Worm (Caenorhabditis elegans) whole organism, L4 larva: Measurements from ENCODE around the gene K05F1.13.

Experiments used
- D1046.2 ChIP-seq: fragments of 200-800 bp; sonication (Bioruptor generic); IDR thresholded peaks from 2 replicates; pipeline ENCODE4 v1.3.6; 2022; ENCODE audit warnings: missing genetic modification characterization, missing compliant biosample characterization
- F10B5.3 ChIP-seq: sonication (generic microtip); optimal IDR thresholded peaks from 2 replicates; lab custom pipeline; 2016; ENCODE audit warnings: mild to moderate bottlenecking, missing genetic modification characterization, missing compliant biosample characterization
- F26F4.8 ChIP-seq: fragments of 200-800 bp; sonication (Bioruptor generic); conservative IDR thresholded peaks from 2 replicates; pipeline ENCODE4 v1.3.6; 2022; ENCODE audit warnings: missing genetic modification characterization, missing compliant biosample characterization
- F44E2.7 ChIP-seq: fragments of 200-800 bp; sonication (Bioruptor generic); IDR thresholded peaks from 2 replicates; pipeline ENCODE4 v2.1.2; 2022; ENCODE audit warnings: missing genetic modification characterization, missing compliant biosample characterization
- R02D3.7 ChIP-seq: fragments of 150-350 bp; sonication (generic microtip); optimal IDR thresholded peaks from 3 replicates; lab custom pipeline; 2014; ENCODE audit warnings: missing biosample characterization, missing genetic modification characterization
- aha-1 ChIP-seq: fragments of 150-350 bp; peaks from one replicate; lab custom pipeline; 2014; ENCODE audit warnings: missing biosample characterization, missing genetic modification characterization
- aly-2 ChIP-seq: sonication (generic microtip); optimal IDR thresholded peaks from 2 replicates; lab custom pipeline; 2018; ENCODE audit warnings: missing biosample characterization, missing genetic modification characterization
- ama-1 ChIP-seq: fragments of 150-350 bp; optimal IDR thresholded peaks from 2 replicates; lab custom pipeline; 2014; ENCODE audit warnings: inconsistent platforms, mixed read lengths
- arid-1 ChIP-seq: fragments of 200-800 bp; sonication (Bioruptor generic); conservative IDR thresholded peaks from 2 replicates; pipeline ENCODE4 v1.3.6; 2022; ENCODE audit warnings: missing genetic modification reagents, missing genetic modification characterization, missing compliant biosample characterization
- ceh-20 ChIP-seq: fragments of 200-800 bp; sonication (Bioruptor generic); IDR thresholded peaks from 2 replicates; pipeline ENCODE4 v1.3.6; 2022; ENCODE audit warnings: missing genetic modification reagents, missing genetic modification characterization, missing compliant biosample characterization
- daf-16 ChIP-seq, 3 experiments: sonication (generic microtip); optimal IDR thresholded peaks; 2 replicates each; lab custom pipeline; 2016 to 2017; ENCODE audit warnings: missing genetic modification characterization in 3 of 3, missing genetic modification reagents in 3 of 3, mild to moderate bottlenecking in 2 of 3, missing compliant biosample characterization in 2 of 3, missing biosample characterization in 1 of 3, moderate library complexity in 1 of 3
- dmd-6 ChIP-seq: fragments of 200-800 bp; sonication (Bioruptor generic); IDR thresholded peaks from 2 replicates; pipeline ENCODE4 v1.3.6; 2022; ENCODE audit warnings: missing genetic modification reagents, missing genetic modification characterization, missing compliant biosample characterization
- dmd-9 ChIP-seq: fragments of 200-800 bp; sonication (Bioruptor generic); IDR thresholded peaks from 2 replicates; pipeline ENCODE4 v1.3.6; 2022; ENCODE audit warnings: missing genetic modification reagents, missing genetic modification characterization, missing compliant biosample characterization
- dve-1 ChIP-seq: sonication (generic microtip); optimal IDR thresholded peaks from 2 replicates; lab custom pipeline; 2017; ENCODE audit warnings: antibody characterized with exemption, mild to moderate bottlenecking, missing genetic modification characterization, missing compliant biosample characterization; ENCODE audit not compliant: insufficient read depth
- egl-43 ChIP-seq: fragments of 200-800 bp; sonication (Bioruptor generic); IDR thresholded peaks from 2 replicates; pipeline ENCODE4 v1.3.6; 2022; ENCODE audit warnings: missing genetic modification reagents, missing genetic modification characterization, missing compliant biosample characterization
- gei-8 ChIP-seq: fragments of 200-800 bp; sonication (Bioruptor generic); optimal IDR thresholded peaks from 2 replicates; lab custom pipeline; 2018; ENCODE audit warnings: mild to moderate bottlenecking, missing genetic modification characterization, missing compliant biosample characterization
- hlh-11 ChIP-seq: fragments of 200-800 bp; sonication (Bioruptor generic); optimal IDR thresholded peaks from 2 replicates; lab custom pipeline; 2018; ENCODE audit warnings: mild to moderate bottlenecking, missing genetic modification characterization, missing compliant biosample characterization
- hmg-1.1 ChIP-seq: fragments of 200-800 bp; sonication (Bioruptor generic); IDR thresholded peaks from 2 replicates; pipeline ENCODE4 v1.3.6; 2022; ENCODE audit warnings: missing genetic modification reagents, missing genetic modification characterization, missing compliant biosample characterization
- lin-1 ChIP-seq: fragments of 200-800 bp; sonication (Bioruptor generic); IDR thresholded peaks from 2 replicates; pipeline ENCODE4 v1.3.6; 2022; ENCODE audit warnings: missing genetic modification reagents, missing genetic modification characterization, missing compliant biosample characterization
- lin-13 ChIP-seq: fragments of 150-350 bp; optimal IDR thresholded peaks from 2 replicates; lab custom pipeline; 2014; ENCODE audit warnings: missing biosample characterization, missing genetic modification reagents, missing genetic modification characterization
- lin-15B ChIP-seq: fragments of 150-350 bp; sonication (generic microtip); optimal IDR thresholded peaks from 3 replicates; lab custom pipeline; 2014; ENCODE audit warnings: missing biosample characterization, missing genetic modification characterization
- lin-39 ChIP-seq: fragments of 150-350 bp; optimal IDR thresholded peaks from 2 replicates; lab custom pipeline; 2014; ENCODE audit warnings: missing biosample characterization, missing genetic modification reagents, missing genetic modification characterization
- lir-3 ChIP-seq: sonication (generic microtip); optimal IDR thresholded peaks from 2 replicates; lab custom pipeline; 2016; ENCODE audit warnings: mild to moderate bottlenecking, missing genetic modification characterization, missing compliant biosample characterization
- mdl-1 ChIP-seq, 2 experiments: fragments of 150-350 bp in 1 of 2; sonication (generic microtip) in 1 of 2; optimal IDR thresholded peaks; 2 replicates each; lab custom pipeline; 2014 to 2017; ENCODE audit warnings: missing biosample characterization in 2 of 2, missing genetic modification characterization in 2 of 2
- mdt-29 ChIP-seq: fragments of 200-800 bp; sonication (Bioruptor generic); IDR thresholded peaks from 2 replicates; pipeline ENCODE4 v1.3.6; 2022; ENCODE audit warnings: missing genetic modification reagents, missing genetic modification characterization, missing compliant biosample characterization
- mep-1 ChIP-seq: fragments of 150-350 bp; sonication (generic microtip); optimal IDR thresholded peaks from 3 replicates; lab custom pipeline; 2014; ENCODE audit warnings: missing biosample characterization, missing genetic modification characterization
- mes-2 ChIP-seq: sonication (generic microtip); optimal IDR thresholded peaks from 2 replicates; lab custom pipeline; 2016; ENCODE audit warnings: missing genotype, mild to moderate bottlenecking, missing genetic modification characterization, missing compliant biosample characterization; ENCODE audit not compliant: poor library complexity, severe bottlenecking
- mxl-3 ChIP-seq: fragments of 200-800 bp; sonication (Bioruptor generic); optimal IDR thresholded peaks from 2 replicates; lab custom pipeline; 2018; ENCODE audit warnings: mild to moderate bottlenecking, missing genetic modification characterization, missing compliant biosample characterization
- nhr-11 ChIP-seq: fragments of 150-350 bp; optimal IDR thresholded peaks from 2 replicates; lab custom pipeline; 2014; ENCODE audit warnings: missing biosample characterization, missing genetic modification characterization
- nhr-28 ChIP-seq: fragments of 150-350 bp; optimal IDR thresholded peaks from 2 replicates; lab custom pipeline; 2014; ENCODE audit warnings: missing biosample characterization, missing genetic modification characterization
- nhr-41 ChIP-seq: fragments of 200-800 bp; sonication (Bioruptor generic); IDR thresholded peaks from 2 replicates; pipeline ENCODE4 v1.3.6; 2022; ENCODE audit warnings: missing genetic modification reagents, missing genetic modification characterization, missing compliant biosample characterization
- nhr-6 ChIP-seq: fragments of 150-350 bp; optimal IDR thresholded peaks from 2 replicates; lab custom pipeline; 2014; ENCODE audit warnings: missing biosample characterization, missing genetic modification characterization
- nhr-77 ChIP-seq: fragments of 150-350 bp; optimal IDR thresholded peaks from 2 replicates; lab custom pipeline; 2014; ENCODE audit warnings: missing biosample characterization, missing genetic modification characterization
- pqm-1 ChIP-seq: sonication (generic microtip); optimal IDR thresholded peaks from 2 replicates; lab custom pipeline; 2017; ENCODE audit warnings: missing biosample characterization, missing genetic modification characterization
- rbr-2 ChIP-seq: sonication (generic microtip); optimal IDR thresholded peaks from 2 replicates; lab custom pipeline; 2016; ENCODE audit warnings: missing genotype, missing genetic modification characterization, missing compliant biosample characterization
- snpc-1.2 ChIP-seq: fragments of 200-800 bp; sonication (Bioruptor generic); IDR thresholded peaks from 2 replicates; pipeline ENCODE4 v1.3.6; 2022; ENCODE audit warnings: missing genetic modification reagents, missing genetic modification characterization, missing compliant biosample characterization
- spr-3 ChIP-seq: fragments of 200-800 bp; sonication (Bioruptor generic); optimal IDR thresholded peaks from 2 replicates; lab custom pipeline; 2018; ENCODE audit warnings: mild to moderate bottlenecking, missing genetic modification characterization, missing compliant biosample characterization
- tra-1 ChIP-seq: fragments of 200-800 bp; sonication (Bioruptor generic); IDR thresholded peaks from 2 replicates; pipeline ENCODE4 v1.3.6; 2022; ENCODE audit warnings: missing genetic modification reagents, missing genetic modification characterization, missing compliant biosample characterization
- unc-62 ChIP-seq, 3 experiments: fragments of 150-350 bp in 1 of 3; sonication (generic microtip); optimal IDR thresholded peaks in 2 of 3; peaks in 1 of 3; 1 replicate in 1 of 3; 2 replicates in 2 of 3; lab custom pipeline; 2014 to 2017; ENCODE audit warnings: missing biosample characterization in 3 of 3, missing genetic modification characterization in 3 of 3, missing genetic modification reagents in 3 of 3, missing genotype in 1 of 3
- zfp-2 ChIP-seq: sonication (generic microtip); optimal IDR thresholded peaks from 2 replicates; lab custom pipeline; 2016; ENCODE audit warnings: mild to moderate bottlenecking, missing genetic modification characterization, missing compliant biosample characterization

The K05F1.13 gene

DNA sequence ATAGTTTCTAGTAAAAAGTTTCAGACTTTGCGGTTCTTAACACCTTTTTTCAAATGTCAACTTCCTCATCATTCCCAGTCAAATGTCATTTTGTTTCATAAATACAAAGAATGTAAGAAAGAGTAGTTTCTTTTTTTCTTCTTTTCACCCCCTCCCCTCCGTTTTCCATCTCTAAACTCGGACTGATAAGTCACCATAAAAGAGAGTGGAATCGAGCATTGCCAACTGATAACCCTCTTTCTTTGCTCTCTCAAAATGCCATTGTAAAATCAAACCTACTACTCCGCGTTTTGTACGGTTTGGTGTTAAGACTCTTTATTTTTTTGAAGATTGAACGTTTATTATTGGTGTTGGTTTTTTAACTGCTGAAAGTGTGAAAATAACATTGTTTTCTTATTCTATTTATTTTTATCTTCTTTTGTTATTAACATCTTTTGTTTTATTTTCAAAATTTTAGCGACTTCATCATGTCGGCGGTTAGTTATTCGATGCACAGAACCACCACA is 39.1 kb upstream of the K05F1.13 start, which contains the start of gene ifb-2:
ifb-2 (plus strand) TSS at position 456 of the 506 bp plus-strand sequence.
- no peak for TF ChIP-seq lin-13 (GFP tag; lab: Kevin White, UChicago)
- TF ChIP-seq daf-16 (GFP tag; optimal IDR thresholded peaks at IDR 0.05; lab: Kevin White, UChicago) = no peak
- peak; percentile 44 for TF ChIP-seq daf-16 (tag; optimal IDR thresholded peaks at IDR 0.05; lab: Kevin White, UChicago)
- peak; percentile 65 for TF ChIP-seq dmd-6 (GFP tag; lab: Robert Waterston, UW)
- no peak for TF ChIP-seq dmd-9 (GFP tag; lab: Robert Waterston, UW)
- peak; percentile 44 for TF ChIP-seq dve-1 (tag; lab: Kevin White, UChicago)
- TF ChIP-seq ceh-20 (GFP tag; lab: Robert Waterston, UW) = no peak
- no peak for TF ChIP-seq unc-62 (GFP tag; optimal IDR thresholded peaks at IDR 0.05 in 1 of 2; lab: Kevin White, UChicago)
- no peak for TF ChIP-seq unc-62 (tag; optimal IDR thresholded peaks at IDR 0.05; lab: Kevin White, UChicago)
- TF ChIP-seq pqm-1 (tag; lab: Kevin White, UChicago) = peak; percentile 94
- peak; percentile 62 for TF ChIP-seq hlh-11
- peak; percentile 25 for TF ChIP-seq nhr-6
- no peak for TF ChIP-seq lin-39 (tag; lab: Kevin White, UChicago)
- TF ChIP-seq hmg-1.1 (GFP tag; lab: Robert Waterston, UW) = no peak
- no peak for TF ChIP-seq F10B5.3 (tag; lab: Kevin White, UChicago)
- peak; percentile 80 for TF ChIP-seq nhr-28 (tag; lab: Kevin White, UChicago)
- TF ChIP-seq lir-3 = no peak
- 0 out of 2 replicates have a peak, but pooled peaks have one; percentile 48 for TF ChIP-seq nhr-41 (GFP tag; lab: Robert Waterston, UW)
- TF ChIP-seq nhr-77 (tag; lab: Kevin White, UChicago) = peak; percentile 23
- TF ChIP-seq snpc-1.2 (GFP tag; lab: Robert Waterston, UW) = no peak
- TF ChIP-seq mes-2 (tag; lab: Kevin White, UChicago) = no peak
- no peak for TF ChIP-seq zfp-2
- TF ChIP-seq gei-8 (GFP tag; lab: Kevin White, UChicago) = no peak

ce11 chrII:5751353-5751752 is 37.6 kb upstream of the K05F1.13 start:
- TF ChIP-seq lin-1 (GFP tag; lab: Robert Waterston, UW) (0 out of 2 replicates have a peak, but pooled peaks have one; percentile 23), mdl-1 (tag; optimal IDR thresholded peaks at IDR 0.05; lab: Kevin White, UChicago) (no peak), nhr-41 (GFP tag; lab: Robert Waterston, UW) (no peak), hlh-11 (peak; percentile 60), tra-1 (GFP tag; lab: Robert Waterston, UW) (0 out of 2 replicates have a peak, but pooled peaks have one; percentile 49), daf-16 (GFP tag; optimal IDR thresholded peaks at IDR 0.05; lab: Kevin White, UChicago) (no peak), daf-16 (tag; optimal IDR thresholded peaks at IDR 0.05; lab: Kevin White, UChicago) (peak; percentile 79), nhr-11 (no peak), rbr-2 (tag; lab: Kevin White, UChicago) (no peak), lir-3 (no peak), mes-2 (tag; lab: Kevin White, UChicago) (peak; percentile 9), F44E2.7 (GFP tag; lab: Robert Waterston, UW) (no peak), snpc-1.2 (GFP tag; lab: Robert Waterston, UW) (no peak), dve-1 (tag; lab: Kevin White, UChicago) (peak; percentile 77), zfp-2 (no peak), dmd-6 (GFP tag; lab: Robert Waterston, UW) (peak; percentile 72), R02D3.7 (no peak), mdt-29 (GFP tag; lab: Robert Waterston, UW) (no peak), nhr-28 (tag; lab: Kevin White, UChicago) (peak; percentile 85), pqm-1 (tag; lab: Kevin White, UChicago) (peak; percentile 92), aly-2 (tag; lab: Kevin White, UChicago) (no peak), mep-1 (tag; lab: Kevin White, UChicago) (no peak), aha-1 (peak; percentile 17), arid-1 (no peak), egl-43 (GFP tag; lab: Robert Waterston, UW) (no peak), lin-15B (tag; lab: Kevin White, UChicago) (no peak), spr-3 (no peak), D1046.2 (GFP tag; lab: Robert Waterston, UW) (no peak), mxl-3 (GFP tag; lab: Kevin White, UChicago) (peak; percentile 17), F26F4.8 (no peak), ama-1 (lab: Kevin White, UChicago) (peak; percentile 8), lin-39 (tag; lab: Kevin White, UChicago) (no peak), nhr-77 (tag; lab: Kevin White, UChicago) (peak; percentile 69)
- TF ChIP-seq, all 104 proteins: peak for 13
